Worm (Caenorhabditis elegans): ENCODE data around the gene srw-113.
A peak's percentile ranks its signal among the peaks of the same experiment; 100 is the strongest.

srw-113 gene

ce11 chrV:15379817-15380216, 46.9 kb downstream of the srw-113 start, which contains the start of gene srh-251:
srh-251 (minus strand) TSS chrV:15379917.
- TF ChIP-seq ztf-7 (tag; optimal IDR thresholded peaks at IDR 0.05), result no peak
- no peak for TF ChIP-seq unc-62 (GFP tag; optimal IDR thresholded peaks at IDR 0.05 in 1 of 2)
- TF ChIP-seq unc-62 (tag; optimal IDR thresholded peaks at IDR 0.05), result no peak

ce11 chrV:15380857-15381256, 47.9 kb downstream of the srw-113 start, which contains the start of gene dhs-23:
dhs-23 (plus strand) TSS chrV:15381219.
- no peak for TF ChIP-seq D1046.2 (GFP tag; IDR thresholded peaks at IDR 0.05)
- TF ChIP-seq nhr-77 (tag; optimal IDR thresholded peaks at IDR 0.05), result peak; percentile 81
- peak; percentile 93 for TF ChIP-seq nhr-28 (tag; optimal IDR thresholded peaks at IDR 0.05)
- TF ChIP-seq ztf-7 (tag; optimal IDR thresholded peaks at IDR 0.05), result no peak
- TF ChIP-seq pqm-1 (tag; optimal IDR thresholded peaks at IDR 0.05), result peak; percentile 12
- TF ChIP-seq zag-1 (tag; optimal IDR thresholded peaks at IDR 0.05), result no peak
- TF ChIP-seq nhr-76 (tag; optimal IDR thresholded peaks at IDR 0.05), result no peak
- TF ChIP-seq daf-16 (GFP tag; optimal IDR thresholded peaks at IDR 0.05), result no peak
- TF ChIP-seq daf-16 (tag; optimal IDR thresholded peaks at IDR 0.05), result peak; percentile 69
- TF ChIP-seq spr-1 (tag; optimal IDR thresholded peaks at IDR 0.05), result no peak

ce11 chrV:15383739-15384138, 50.8 kb downstream of the srw-113 start, which contains the start of gene str-88:
str-88 (minus strand) TSS chrV:15383839.
- no peak for TF ChIP-seq gei-8 (GFP tag; optimal IDR thresholded peaks at IDR 0.05)
- TF ChIP-seq zip-2 (tag; optimal IDR thresholded peaks at IDR 0.05), result no peak
- TF ChIP-seq ceh-20 (GFP tag; IDR thresholded peaks at IDR 0.05), result no peak
- TF ChIP-seq F44E2.7 (GFP tag; IDR thresholded peaks at IDR 0.05), result no peak
- no peak for TF ChIP-seq lin-39 (tag; optimal IDR thresholded peaks at IDR 0.05)
- no peak for TF ChIP-seq ceh-28 (tag; optimal IDR thresholded peaks at IDR 0.05)
- TF ChIP-seq D1046.2 (GFP tag; IDR thresholded peaks at IDR 0.05), result no peak
- TF ChIP-seq cey-2 (tag; optimal IDR thresholded peaks at IDR 0.05; ENCODE audit: borderline replicate concordance, insufficient read depth), result no peak
- no peak for TF ChIP-seq madf-5 (GFP tag; IDR thresholded peaks at IDR 0.05)
- TF ChIP-seq hlh-11 (tag; optimal IDR thresholded peaks at IDR 0.05), result no peak
- no peak for TF ChIP-seq nhr-11 (tag; optimal IDR thresholded peaks at IDR 0.05)
- no peak for TF ChIP-seq lsy-2 (tag; optimal IDR thresholded peaks at IDR 0.05)
- TF ChIP-seq nhr-77 (tag; optimal IDR thresholded peaks at IDR 0.05), result no peak
- no peak for TF ChIP-seq nhr-102 (tag; optimal IDR thresholded peaks at IDR 0.05)
- TF ChIP-seq fos-1 (tag; optimal IDR thresholded peaks at IDR 0.05), result no peak
- no peak for TF ChIP-seq lin-13 (GFP tag; optimal IDR thresholded peaks at IDR 0.05)
